Worm (Caenorhabditis elegans) whole organism, L2 larva: Measurements from ENCODE around the gene F15A4.2.

Experiments used
- F13H6.1 ChIP-seq: sonication (generic microtip); optimal IDR thresholded peaks from 2 replicates; lab custom pipeline; 2016; ENCODE audit warnings: missing genetic modification characterization, missing compliant biosample characterization
- R02D3.7 ChIP-seq: fragments of 150-350 bp; optimal IDR thresholded peaks from 2 replicates; lab custom pipeline; 2014; ENCODE audit warnings: missing biosample characterization, missing genetic modification characterization
- Y55F3AM.14 ChIP-seq: fragments of 200-800 bp; sonication (Bioruptor generic); optimal IDR thresholded peaks from 2 replicates; lab custom pipeline; 2018; ENCODE audit warnings: mild to moderate bottlenecking, missing genetic modification characterization, missing compliant biosample characterization
- ZK546.5 ChIP-seq: sonication (generic microtip); optimal IDR thresholded peaks from 2 replicates; lab custom pipeline; 2017; ENCODE audit warnings: missing biosample characterization, missing genetic modification characterization
- alr-1 ChIP-seq: fragments of 150-350 bp; optimal IDR thresholded peaks from 2 replicates; lab custom pipeline; 2014; ENCODE audit warnings: missing biosample characterization, missing genetic modification characterization
- aly-2 ChIP-seq: fragments of 150-350 bp; optimal IDR thresholded peaks from 2 replicates; lab custom pipeline; 2014; ENCODE audit warnings: missing biosample characterization, missing genetic modification characterization
- blmp-1 ChIP-seq: sonication (generic microtip); optimal IDR thresholded peaks from 2 replicates; lab custom pipeline; 2017; ENCODE audit warnings: missing genetic modification characterization, mild to moderate bottlenecking, missing compliant biosample characterization, antibody characterized with exemption, moderate library complexity; ENCODE audit not compliant: insufficient read depth
- ceh-82 ChIP-seq: fragments of 150-350 bp; optimal IDR thresholded peaks from 2 replicates; lab custom pipeline; 2014; ENCODE audit warnings: missing biosample characterization, missing genetic modification characterization
- crh-2 ChIP-seq: sonication (generic microtip); optimal IDR thresholded peaks from 2 replicates; lab custom pipeline; 2017; ENCODE audit warnings: missing biosample characterization, missing genetic modification characterization
- dmd-4 ChIP-seq: sonication (generic microtip); optimal IDR thresholded peaks from 2 replicates; lab custom pipeline; 2017; ENCODE audit warnings: missing biosample characterization, missing genetic modification characterization
- elt-1 ChIP-seq: fragments of 150-350 bp; optimal IDR thresholded peaks from 2 replicates; lab custom pipeline; 2014; ENCODE audit warnings: missing biosample characterization, missing genetic modification characterization
- elt-3 ChIP-seq: sonication (generic microtip); optimal IDR thresholded peaks from 2 replicates; lab custom pipeline; 2017; ENCODE audit warnings: missing biosample characterization, missing genetic modification characterization
- fos-1 ChIP-seq: fragments of 150-350 bp; optimal IDR thresholded peaks from 2 replicates; lab custom pipeline; 2014; ENCODE audit warnings: missing biosample characterization, missing genetic modification characterization
- gmeb-1 ChIP-seq: fragments of 150-350 bp; optimal IDR thresholded peaks from 2 replicates; lab custom pipeline; 2014; ENCODE audit warnings: missing biosample characterization, missing genetic modification characterization
- lin-11 ChIP-seq: fragments of 150-350 bp; sonication (generic microtip); optimal IDR thresholded peaks from 2 replicates; lab custom pipeline; 2014; ENCODE audit warnings: missing biosample characterization, missing genetic modification characterization, inconsistent platforms, mixed read lengths
- lin-13 ChIP-seq: fragments of 150-350 bp; optimal IDR thresholded peaks from 2 replicates; lab custom pipeline; 2014; ENCODE audit warnings: missing biosample characterization, missing genetic modification reagents, missing genetic modification characterization
- lin-39 ChIP-seq: fragments of 150-350 bp; optimal IDR thresholded peaks from 2 replicates; lab custom pipeline; 2014; ENCODE audit warnings: missing biosample characterization, missing genetic modification reagents, missing genetic modification characterization
- lsy-2 ChIP-seq, 2 experiments: fragments of 150-350 bp in 1 of 2; sonication (generic microtip) in 1 of 2; optimal IDR thresholded peaks; 2 replicates each; lab custom pipeline; 2014 to 2017; ENCODE audit warnings: missing biosample characterization in 2 of 2, missing genetic modification characterization in 2 of 2
- mab-5 ChIP-seq: fragments of 150-350 bp; optimal IDR thresholded peaks from 2 replicates; lab custom pipeline; 2014; ENCODE audit warnings: missing biosample characterization, missing genetic modification characterization
- mbf-1 ChIP-seq: sonication (generic microtip); optimal IDR thresholded peaks from 2 replicates; lab custom pipeline; 2017; ENCODE audit warnings: missing biosample characterization, missing genetic modification characterization
- nhr-10 ChIP-seq: sonication (generic microtip); optimal IDR thresholded peaks from 2 replicates; lab custom pipeline; 2017; ENCODE audit warnings: missing biosample characterization, missing genetic modification characterization
- nhr-12 ChIP-seq: fragments of 150-350 bp; optimal IDR thresholded peaks from 2 replicates; lab custom pipeline; 2014; ENCODE audit warnings: missing biosample characterization, missing genetic modification characterization
- nhr-129 ChIP-seq: fragments of 150-350 bp; optimal IDR thresholded peaks from 2 replicates; lab custom pipeline; 2014; ENCODE audit warnings: missing biosample characterization, missing genetic modification characterization
- nhr-21 ChIP-seq: fragments of 150-350 bp; optimal IDR thresholded peaks from 2 replicates; lab custom pipeline; 2014; ENCODE audit warnings: missing biosample characterization, missing genetic modification characterization
- nhr-23 ChIP-seq: fragments of 150-350 bp; optimal IDR thresholded peaks from 2 replicates; lab custom pipeline; 2014; ENCODE audit warnings: missing biosample characterization, missing genetic modification reagents, missing genetic modification characterization
- nhr-6 ChIP-seq: fragments of 150-350 bp; optimal IDR thresholded peaks from 2 replicates; lab custom pipeline; 2014; ENCODE audit warnings: missing biosample characterization, missing genetic modification characterization
- nhr-77 ChIP-seq: fragments of 150-350 bp; optimal IDR thresholded peaks from 2 replicates; lab custom pipeline; 2014; ENCODE audit warnings: missing biosample characterization, missing genetic modification characterization
- peb-1 ChIP-seq: fragments of 150-350 bp; optimal IDR thresholded peaks from 2 replicates; lab custom pipeline; 2014; ENCODE audit warnings: missing biosample characterization, missing genetic modification characterization
- skn-1 ChIP-seq: sonication (generic microtip); optimal IDR thresholded peaks from 2 replicates; lab custom pipeline; 2017; ENCODE audit warnings: missing biosample characterization, missing genetic modification characterization
- sma-9 ChIP-seq, 2 experiments: fragments of 150-350 bp in 1 of 2; sonication (generic microtip) in 1 of 2; optimal IDR thresholded peaks; 2 replicates each; lab custom pipeline; 2014 to 2016; ENCODE audit warnings: missing genetic modification characterization in 2 of 2, mild to moderate bottlenecking in 1 of 2, missing biosample characterization in 1 of 2, missing compliant biosample characterization in 1 of 2, missing genetic modification reagents in 1 of 2, moderate library complexity in 1 of 2
- snpc-4 ChIP-seq: fragments of 150-350 bp; optimal IDR thresholded peaks from 2 replicates; lab custom pipeline; 2014; ENCODE audit warnings: missing biosample characterization, missing genetic modification characterization
- unc-55 ChIP-seq: fragments of 150-350 bp; sonication (generic microtip); optimal IDR thresholded peaks from 3 replicates; lab custom pipeline; 2014; ENCODE audit warnings: missing biosample characterization, missing genetic modification reagents, missing genetic modification characterization
- zag-1 ChIP-seq: fragments of 150-350 bp; optimal IDR thresholded peaks from 2 replicates; lab custom pipeline; 2014; ENCODE audit warnings: missing biosample characterization, missing genetic modification characterization
- ztf-1 ChIP-seq: fragments of 200-800 bp; sonication (Bioruptor generic); conservative IDR thresholded peaks from 2 replicates; pipeline ENCODE4 v1.3.6; 2022; ENCODE audit warnings: missing genetic modification characterization, missing compliant biosample characterization
- ztf-11 ChIP-seq: sonication (generic microtip); optimal IDR thresholded peaks from 2 replicates; lab custom pipeline; 2017; ENCODE audit warnings: missing biosample characterization, missing genetic modification characterization

Gene F15A4.2

DNA sequence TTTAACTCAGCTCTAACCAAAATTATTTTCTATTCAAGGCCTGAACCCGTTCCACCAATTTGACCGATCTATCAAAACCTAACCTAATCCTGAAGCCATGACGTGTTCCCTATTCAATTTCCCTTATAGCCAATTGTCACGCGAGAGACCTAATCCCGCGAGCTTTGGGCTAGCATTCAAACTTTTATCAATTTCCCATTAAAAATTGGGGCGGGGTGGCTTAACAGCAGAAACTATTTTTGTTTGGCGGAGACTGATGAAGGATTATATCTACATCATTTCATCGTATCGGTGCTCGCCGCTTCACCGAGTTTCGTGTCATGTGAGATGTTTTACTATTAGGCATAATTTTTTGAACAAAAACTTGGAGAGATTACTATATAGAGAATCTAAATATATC is 26.5 kb downstream of the F15A4.2 start:
- TF ChIP-seq ZK546.5 (tag; lab: Kevin White, UChicago) (no peak), snpc-4 (tag; lab: Kevin White, UChicago) (no peak), ceh-82 (no peak), blmp-1 (no peak), gmeb-1 (tag; lab: Kevin White, UChicago) (no peak), mab-5 (tag; lab: Kevin White, UChicago) (no peak), nhr-129 (no peak), F13H6.1 (tag; lab: Kevin White, UChicago) (no peak), ztf-1 (no peak), fos-1 (tag; lab: Kevin White, UChicago) (no peak), nhr-12 (no peak), nhr-6 (tag; lab: Kevin White, UChicago) (no peak), crh-2 (tag; lab: Kevin White, UChicago) (no peak)

DNA sequence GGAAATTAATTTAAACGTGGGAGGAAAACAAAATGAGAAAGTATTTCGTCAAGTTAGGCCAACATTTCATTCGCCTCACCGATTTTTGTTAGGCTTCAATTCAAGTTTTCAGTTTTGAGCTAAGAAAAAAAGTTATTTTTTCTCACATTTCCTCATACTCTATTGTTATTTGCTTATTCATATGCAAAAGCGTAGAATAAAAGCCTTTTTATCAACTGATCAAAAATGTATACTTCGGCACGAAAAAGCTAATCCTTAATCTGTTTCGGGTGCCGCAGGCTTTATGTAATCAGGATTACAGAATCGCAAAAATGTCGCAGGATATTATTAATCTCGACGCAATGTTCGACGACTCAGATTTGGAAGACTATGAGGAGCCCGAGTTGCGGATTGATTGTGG is 27.6 kb downstream of the F15A4.2 start, which contains the start of gene T21B4.15:
T21B4.15 (plus strand) TSS at position 301 of the 400 bp plus-strand sequence.
- no peak for TF ChIP-seq zag-1 (tag; lab: Kevin White, UChicago)
- no peak for TF ChIP-seq unc-55 (GFP tag; lab: Kevin White, UChicago)
- no peak for TF ChIP-seq ztf-1
- TF ChIP-seq lin-39 (tag; lab: Kevin White, UChicago): no peak
- TF ChIP-seq Y55F3AM.14 (GFP tag; lab: Kevin White, UChicago): no peak
- TF ChIP-seq mab-5 (tag; lab: Kevin White, UChicago): no peak
- TF ChIP-seq nhr-77 (tag; lab: Kevin White, UChicago): no peak
- TF ChIP-seq nhr-10 (tag; lab: Kevin White, UChicago): no peak
- no peak for TF ChIP-seq lin-11 (tag; lab: Kevin White, UChicago)
- TF ChIP-seq skn-1 (tag; lab: Kevin White, UChicago): no peak
- TF ChIP-seq sma-9 (GFP tag; optimal IDR thresholded peaks at IDR 0.05; lab: Kevin White, UChicago): no peak
- TF ChIP-seq sma-9 (tag; optimal IDR thresholded peaks at IDR 0.05; lab: Kevin White, UChicago): no peak
- no peak for TF ChIP-seq aly-2 (tag; lab: Kevin White, UChicago)
- no peak for TF ChIP-seq alr-1 (tag; lab: Kevin White, UChicago)
- TF ChIP-seq lin-13 (GFP tag; lab: Kevin White, UChicago): no peak
- TF ChIP-seq nhr-6 (tag; lab: Kevin White, UChicago): no peak
- no peak for TF ChIP-seq nhr-23
- no peak for TF ChIP-seq dmd-4 (tag; lab: Kevin White, UChicago)
- TF ChIP-seq peb-1 (tag; lab: Kevin White, UChicago): no peak

DNA sequence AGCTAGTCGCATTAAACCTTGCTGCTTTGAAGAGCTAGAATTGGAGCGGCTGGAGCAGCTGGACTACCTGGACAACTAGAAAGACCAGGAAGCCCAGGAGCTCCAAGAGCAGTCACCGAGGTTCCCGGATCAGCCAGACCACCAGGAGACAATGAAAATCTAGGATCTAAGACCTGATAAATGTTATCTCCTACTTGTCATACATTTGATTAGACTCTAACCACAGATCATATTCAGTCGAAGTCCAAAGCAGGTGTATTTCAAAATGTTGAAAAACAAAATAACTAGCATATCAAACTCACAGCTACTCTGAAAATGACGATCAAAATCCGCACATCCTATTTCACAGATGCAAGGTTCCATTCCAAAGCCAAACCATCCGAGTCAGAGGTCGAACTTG is 29.6 kb downstream of the F15A4.2 start, which contains the start of gene srz-6:
srz-6 (plus strand) TSS at position 301 of the 400 bp plus-strand sequence.
- TF ChIP-seq elt-3 (no peak), nhr-12 (no peak), nhr-21 (tag; lab: Kevin White, UChicago) (no peak), ztf-11 (no peak)

DNA sequence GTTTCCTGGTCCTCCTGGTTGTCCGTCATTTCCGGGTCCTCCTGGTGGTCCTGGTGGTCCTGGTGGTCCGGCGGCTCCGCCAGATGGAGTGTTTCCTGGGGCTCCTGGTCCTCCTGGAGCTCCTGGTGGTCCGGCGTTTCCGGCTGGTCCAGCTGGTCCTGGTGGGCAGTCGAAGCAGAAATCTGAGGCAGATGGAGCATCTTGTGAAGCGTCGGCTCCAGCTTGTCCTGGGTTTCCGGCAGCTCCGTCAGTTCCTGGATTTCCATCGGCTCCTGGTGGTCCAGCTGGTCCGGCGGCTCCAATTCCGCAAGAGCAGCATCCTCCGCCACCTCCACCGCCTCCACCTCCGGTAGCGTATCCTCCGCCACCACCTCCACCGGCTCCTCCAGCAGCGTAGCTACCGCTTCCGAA is 31.7 kb downstream of the F15A4.2 start:
- TF ChIP-seq zag-1 (tag; lab: Kevin White, UChicago): no peak
- no peak for TF ChIP-seq lin-39 (tag; lab: Kevin White, UChicago)
- TF ChIP-seq nhr-21 (tag; lab: Kevin White, UChicago): no peak
- TF ChIP-seq Y55F3AM.14 (GFP tag; lab: Kevin White, UChicago): no peak
- TF ChIP-seq mbf-1 (tag; lab: Kevin White, UChicago): no peak
- no peak for TF ChIP-seq lin-13 (GFP tag; lab: Kevin White, UChicago)
- no peak for TF ChIP-seq elt-1 (tag; lab: Kevin White, UChicago)
- TF ChIP-seq lsy-2 (tag; optimal IDR thresholded peaks at IDR 0.05; lab: Kevin White, UChicago): no peak
- TF ChIP-seq F13H6.1 (tag; lab: Kevin White, UChicago): no peak
- no peak for TF ChIP-seq R02D3.7 (tag; lab: Kevin White, UChicago)
- no peak for TF ChIP-seq nhr-77 (tag; lab: Kevin White, UChicago)
